Worm (Caenorhabditis elegans) whole organism, midembryonic: Measurements from ENCODE around the gene C54D2.6.

ENCODE experiments used
- T22C8.4 ChIP-seq: fragments of 200-800 bp; sonication (Bioruptor generic); IDR thresholded peaks from 2 replicates; pipeline ENCODE4 v1.3.6; 2022; ENCODE audit warnings: missing genetic modification characterization, missing compliant biosample characterization
- cog-1 ChIP-seq: sonication (generic microtip); optimal IDR thresholded peaks from 2 replicates; lab custom pipeline; 2016; ENCODE audit warnings: missing genetic modification characterization, missing compliant biosample characterization
- flt-1 ChIP-seq: fragments of 200-800 bp; sonication (Bioruptor generic); IDR thresholded peaks from 2 replicates; pipeline ENCODE4 v1.3.6; 2022; ENCODE audit warnings: missing genetic modification characterization, missing compliant biosample characterization
- klf-2 ChIP-seq: fragments of 200-800 bp; sonication (Bioruptor generic); conservative IDR thresholded peaks from 2 replicates; pipeline ENCODE4 v1.3.6; 2022; ENCODE audit warnings: missing genetic modification reagents, missing genetic modification characterization, missing compliant biosample characterization
- med-1 ChIP-seq: sonication (generic microtip); optimal IDR thresholded peaks from 2 replicates; lab custom pipeline; 2017; ENCODE audit warnings: missing genetic modification characterization, mild to moderate bottlenecking, missing compliant biosample characterization, antibody characterized with exemption, missing genetic modification reagents; ENCODE audit not compliant: insufficient read depth
- ref-1 ChIP-seq: fragments of 200-800 bp; sonication (Bioruptor generic); conservative IDR thresholded peaks from 2 replicates; pipeline ENCODE4 v1.3.6; 2022; ENCODE audit warnings: missing genetic modification reagents, missing genetic modification characterization, missing compliant biosample characterization
- tab-1 ChIP-seq: fragments of 200-800 bp; sonication (Bioruptor generic); IDR thresholded peaks from 2 replicates; pipeline ENCODE4 v1.3.6; 2022; ENCODE audit warnings: missing genetic modification characterization, missing compliant biosample characterization
- ztf-23 ChIP-seq: fragments of 200-800 bp; sonication (Bioruptor generic); IDR thresholded peaks from 2 replicates; pipeline ENCODE4 v1.3.6; 2022; ENCODE audit warnings: missing genetic modification reagents, missing genetic modification characterization, missing compliant biosample characterization
- ztf-29 ChIP-seq: fragments of 200-800 bp; sonication (Bioruptor generic); IDR thresholded peaks from 2 replicates; pipeline ENCODE4 v1.3.6; 2022; ENCODE audit warnings: missing genetic modification reagents, missing genetic modification characterization, missing compliant biosample characterization

Gene C54D2.6

DNA sequence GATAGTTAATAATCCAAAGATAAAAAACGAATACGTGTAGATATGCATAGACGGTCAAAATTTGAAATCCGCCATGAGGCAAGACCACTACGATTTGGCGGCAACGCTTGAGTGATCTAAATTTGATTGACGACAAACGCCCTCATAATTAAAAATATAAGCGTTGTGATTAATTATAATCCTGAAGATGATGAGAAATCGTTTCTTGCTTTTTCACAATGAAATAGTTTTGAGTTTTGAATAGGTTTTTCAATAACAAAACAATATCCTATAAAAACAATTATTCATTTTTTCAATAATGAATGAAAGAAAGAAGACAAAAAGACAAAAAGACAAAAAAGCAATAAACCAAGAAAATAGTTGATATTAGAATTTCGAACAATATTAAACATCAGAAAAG, at the start of gene C54D2.6:
TSS of gene C54D2.6 (minus strand) at position 101 of the 400 bp plus-strand sequence.
- no peak for TF ChIP-seq ref-1 (GFP tag; lab: Robert Waterston, UW)
- no peak for TF ChIP-seq ztf-23 (GFP tag; lab: Robert Waterston, UW)
- TF ChIP-seq klf-2, result no peak
- no peak for TF ChIP-seq cog-1 (tag; lab: Kevin White, UChicago)
- TF ChIP-seq med-1, result no peak
- no peak for TF ChIP-seq flt-1 (GFP tag; lab: Robert Waterston, UW)
- no peak for TF ChIP-seq T22C8.4
- no peak for TF ChIP-seq tab-1 (GFP tag; lab: Robert Waterston, UW)

DNA sequence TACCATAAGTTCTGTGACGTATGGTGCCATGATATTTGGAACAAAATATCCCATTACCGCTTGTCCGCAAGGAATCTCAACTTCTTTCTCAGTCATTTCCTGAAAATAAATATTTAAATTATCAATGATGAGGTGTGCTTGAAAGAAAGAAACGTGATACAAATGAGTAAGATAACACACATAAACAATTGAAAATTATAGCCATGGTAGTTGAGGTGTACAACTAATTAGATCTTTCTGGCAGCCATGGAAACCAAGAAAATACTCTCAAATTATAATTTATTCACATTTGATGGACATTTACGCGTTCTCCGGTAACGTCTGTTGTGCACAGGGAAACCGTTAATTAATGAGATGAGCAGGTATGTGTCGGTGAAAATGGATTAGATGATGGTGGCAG, 45.0 kb upstream of the C54D2.6 start, which contains the start of gene C39D10.5:
TSS of gene C39D10.5 (minus strand) at position 101 of the 400 bp plus-strand sequence.
- TF ChIP-seq T22C8.4 (no peak), ztf-23 (GFP tag; lab: Robert Waterston, UW) (no peak), ztf-29 (GFP tag; lab: Robert Waterston, UW) (no peak), cog-1 (tag; lab: Kevin White, UChicago) (no peak), tab-1 (GFP tag; lab: Robert Waterston, UW) (no peak), ref-1 (GFP tag; lab: Robert Waterston, UW) (no peak), med-1 (no peak)

ce11 chrX:7888915-7889314, 41.6 kb upstream of the C54D2.6 start, which contains the start of gene C39D10.2:
Gene C39D10.2 (plus strand): TSS chrX:7889215.
- TF ChIP-seq tab-1 (GFP tag; lab: Robert Waterston, UW) (no peak), ref-1 (GFP tag; lab: Robert Waterston, UW) (no peak), med-1 (no peak), cog-1 (tag; lab: Kevin White, UChicago) (no peak), ztf-23 (GFP tag; lab: Robert Waterston, UW) (no peak), T22C8.4 (no peak), flt-1 (GFP tag; lab: Robert Waterston, UW) (no peak), ztf-29 (GFP tag; lab: Robert Waterston, UW) (no peak), klf-2 (no peak)

DNA sequence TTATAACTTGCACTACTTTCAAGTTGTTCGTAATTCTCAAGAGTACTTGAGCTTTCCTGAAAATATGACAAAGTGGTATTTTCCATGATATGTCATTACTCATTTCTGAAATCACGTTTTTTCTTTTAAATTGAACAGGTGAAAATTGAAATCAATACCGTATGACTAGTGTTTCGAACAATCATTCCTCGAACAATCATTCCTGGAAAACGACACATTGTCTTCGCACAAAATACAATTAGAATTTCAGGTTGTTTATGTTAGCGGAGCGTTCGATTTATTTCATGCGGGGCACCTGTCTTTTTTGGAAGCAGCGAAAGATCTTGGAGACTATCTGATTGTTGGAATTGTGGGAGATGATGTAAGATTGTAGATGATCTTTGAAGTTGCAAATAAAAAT, 38.9 kb upstream of the C54D2.6 start:
- TF ChIP-seq klf-2, result no peak
- no peak for TF ChIP-seq ref-1 (GFP tag; lab: Robert Waterston, UW)
- no peak for TF ChIP-seq T22C8.4
- no peak for TF ChIP-seq ztf-23 (GFP tag; lab: Robert Waterston, UW)
- TF ChIP-seq flt-1 (GFP tag; lab: Robert Waterston, UW), result no peak
- no peak for TF ChIP-seq tab-1 (GFP tag; lab: Robert Waterston, UW)
- no peak for TF ChIP-seq ztf-29 (GFP tag; lab: Robert Waterston, UW)
- TF ChIP-seq cog-1 (tag; lab: Kevin White, UChicago), result no peak
- no peak for TF ChIP-seq med-1

DNA sequence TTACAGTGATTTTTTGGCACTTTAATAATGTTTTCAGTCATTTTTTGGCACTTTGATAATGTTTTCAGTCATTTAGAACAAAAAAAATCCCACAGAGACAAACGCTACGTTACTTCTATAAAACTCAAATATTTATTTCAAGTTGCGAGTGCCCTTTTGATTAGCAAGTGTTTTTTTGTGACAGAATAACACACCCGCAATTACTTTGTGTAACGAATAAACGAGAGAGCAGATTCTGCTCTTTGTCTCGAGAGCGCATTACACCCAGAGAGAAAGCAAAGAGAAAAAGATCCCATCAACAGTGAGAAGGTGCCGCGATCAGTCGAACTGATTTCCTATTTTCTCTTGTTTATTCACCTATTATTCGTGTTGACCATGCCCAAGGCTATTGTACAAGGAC, 36.7 kb upstream of the C54D2.6 start, which contains the start of gene pcyt-2.2:
TSS of gene pcyt-2.2 (plus strand) at position 301 of the 400 bp plus-strand sequence.
- TF ChIP-seq ztf-29 (GFP tag; lab: Robert Waterston, UW) (no peak), ztf-23 (GFP tag; lab: Robert Waterston, UW) (no peak), tab-1 (GFP tag; lab: Robert Waterston, UW) (no peak), cog-1 (tag; lab: Kevin White, UChicago) (no peak), flt-1 (GFP tag; lab: Robert Waterston, UW) (no peak), T22C8.4 (no peak), klf-2 (no peak), ref-1 (GFP tag; lab: Robert Waterston, UW) (no peak), med-1 (no peak)

DNA sequence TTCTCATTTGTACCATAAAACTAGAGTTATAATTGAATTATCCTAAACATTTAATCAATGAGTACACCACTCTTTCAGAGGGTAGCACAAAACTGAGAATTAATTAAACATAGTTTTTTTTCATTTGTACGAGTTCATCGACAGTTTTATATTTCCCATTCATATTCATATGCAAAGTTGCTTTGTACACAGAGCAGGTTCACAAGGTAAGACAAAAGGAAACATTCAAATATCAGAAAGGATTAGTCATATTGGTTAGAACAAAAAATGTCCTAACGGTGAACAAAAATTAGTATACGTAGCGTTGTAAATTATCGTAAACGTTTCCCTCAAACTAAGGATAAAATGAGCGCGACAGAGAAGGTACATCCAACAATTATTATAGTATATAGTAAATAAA, 34.0 kb upstream of the C54D2.6 start:
- TF ChIP-seq tab-1 (GFP tag; lab: Robert Waterston, UW) (no peak), ref-1 (GFP tag; lab: Robert Waterston, UW) (no peak), ztf-29 (GFP tag; lab: Robert Waterston, UW) (no peak), klf-2 (no peak), cog-1 (tag; lab: Kevin White, UChicago) (no peak), med-1 (no peak), ztf-23 (GFP tag; lab: Robert Waterston, UW) (no peak), flt-1 (GFP tag; lab: Robert Waterston, UW) (no peak), T22C8.4 (no peak)

- no peak for TF ChIP-seq flt-1 (GFP tag; lab: Robert Waterston, UW)
- TF ChIP-seq ztf-29 (GFP tag; lab: Robert Waterston, UW), result no peak
- no peak for TF ChIP-seq med-1
- TF ChIP-seq ref-1 (GFP tag; lab: Robert Waterston, UW), result no peak
- no peak for TF ChIP-seq cog-1 (tag; lab: Kevin White, UChicago)
- TF ChIP-seq klf-2, result no peak
Observed at ce11 chrX:7880848-7881247, 33.5 kb upstream of the C54D2.6 start, which contains the start of gene C39D10.8. Gene C39D10.8 (minus strand): TSS chrX:7880948.

DNA sequence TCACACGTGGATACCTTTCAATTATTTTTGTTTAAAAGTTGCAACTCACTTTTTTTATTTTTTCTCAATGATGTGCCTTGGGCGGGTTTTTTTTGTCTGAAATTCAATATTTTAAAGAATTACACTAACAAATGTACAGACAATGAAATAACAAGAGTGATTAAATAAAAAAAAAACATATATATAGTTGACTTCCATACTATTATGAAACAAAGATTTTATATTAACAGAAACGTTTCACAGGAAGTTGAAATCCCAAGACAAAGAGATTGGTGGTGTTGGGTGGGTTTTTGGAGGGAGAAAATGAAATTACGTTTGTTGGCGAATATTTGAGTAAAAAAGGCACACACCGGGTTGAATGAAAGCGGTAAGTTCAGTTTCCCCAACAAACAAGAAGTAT, 28.5 kb upstream of the C54D2.6 start, which contains the start of gene cca-1:
TSS of gene cca-1 (minus strand) at position 101 of the 400 bp plus-strand sequence.
- TF ChIP-seq cog-1 (tag; lab: Kevin White, UChicago) (no peak), ztf-23 (GFP tag; lab: Robert Waterston, UW) (no peak), T22C8.4 (no peak), ztf-29 (GFP tag; lab: Robert Waterston, UW) (no peak), tab-1 (GFP tag; lab: Robert Waterston, UW) (no peak), flt-1 (GFP tag; lab: Robert Waterston, UW) (no peak), ref-1 (GFP tag; lab: Robert Waterston, UW) (no peak), klf-2 (no peak), med-1 (no peak)

DNA sequence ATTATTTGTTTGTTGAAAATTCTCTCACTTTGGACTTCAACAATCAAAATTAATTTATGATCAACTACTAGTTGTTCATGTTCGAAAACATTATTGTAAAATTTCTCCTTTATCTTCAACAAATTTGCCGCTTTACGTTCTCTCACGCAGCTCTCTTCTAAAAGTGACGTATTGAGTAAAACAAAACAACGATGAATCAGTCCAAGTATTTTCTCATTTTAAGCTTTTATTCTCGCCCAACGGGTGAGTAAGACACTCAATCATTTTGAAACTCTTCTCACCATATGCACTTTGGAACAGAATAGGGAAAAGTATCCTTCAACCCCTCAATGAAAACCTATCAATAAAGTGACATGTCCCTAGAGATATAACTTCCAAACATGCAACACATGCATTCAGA, 26.0 kb upstream of the C54D2.6 start:
- TF ChIP-seq ref-1 (GFP tag; lab: Robert Waterston, UW) (no peak), ztf-23 (GFP tag; lab: Robert Waterston, UW) (no peak), cog-1 (tag; lab: Kevin White, UChicago) (no peak), ztf-29 (GFP tag; lab: Robert Waterston, UW) (no peak), tab-1 (GFP tag; lab: Robert Waterston, UW) (no peak), med-1 (no peak), klf-2 (no peak), flt-1 (GFP tag; lab: Robert Waterston, UW) (no peak), T22C8.4 (no peak)

- no peak for TF ChIP-seq ref-1 (GFP tag; lab: Robert Waterston, UW)
- no peak for TF ChIP-seq ztf-23 (GFP tag; lab: Robert Waterston, UW)
- no peak for TF ChIP-seq med-1
- no peak for TF ChIP-seq T22C8.4
- TF ChIP-seq tab-1 (GFP tag; lab: Robert Waterston, UW), result no peak
- TF ChIP-seq ztf-29 (GFP tag; lab: Robert Waterston, UW), result no peak
- TF ChIP-seq flt-1 (GFP tag; lab: Robert Waterston, UW), result no peak
- TF ChIP-seq klf-2, result no peak
- no peak for TF ChIP-seq cog-1 (tag; lab: Kevin White, UChicago)
Observed at ce11 chrX:7867307-7867706, 20.0 kb upstream of the C54D2.6 start.
